Fruit fly (Drosophila melanogaster) whole organism, embryonic: ENCODE results near the gene CG34310.

ENCODE experiments used
- Adf1 ChIP-seq: fragments of 200-800 bp; sonication (Bioruptor generic); IDR thresholded peaks from 2 replicates; pipeline ENCODE4 v1.3.6; 2022; ENCODE audit warnings: missing biosample characterization, missing genetic modification characterization
- CG10959 ChIP-seq: fragments of 200-800 bp; sonication (Bioruptor generic); IDR thresholded peaks from 2 replicates; pipeline ENCODE4 v1.3.6; 2022; ENCODE audit warnings: missing biosample characterization, missing genetic modification characterization
- CG11695 ChIP-seq: fragments of 200-800 bp; sonication (Bioruptor generic); IDR thresholded peaks from 3 replicates; pipeline ENCODE4 v1.3.6; 2022; ENCODE audit warnings: missing biosample characterization, missing genetic modification characterization
- CG12769 ChIP-seq: fragments of 200-800 bp; sonication (Bioruptor generic); optimal IDR thresholded peaks from 2 replicates; lab custom pipeline; 2019; ENCODE audit warnings: missing biosample characterization, mild to moderate bottlenecking, missing genetic modification characterization, moderate library complexity
- CG13775 ChIP-seq: fragments of 200-800 bp; sonication (Bioruptor generic); optimal IDR thresholded peaks from 3 replicates; lab custom pipeline; 2017; ENCODE audit warnings: missing biosample characterization, mild to moderate bottlenecking, missing genetic modification characterization
- CG14014 ChIP-seq: fragments of 200-800 bp; sonication (Bioruptor generic); IDR thresholded peaks from 2 replicates; pipeline ENCODE4 v1.3.6; 2022; ENCODE audit warnings: missing biosample characterization, missing genetic modification characterization
- CG14050 ChIP-seq: fragments of 200-800 bp; sonication (Bioruptor generic); IDR thresholded peaks from 3 replicates; pipeline ENCODE4 v1.3.6; 2022; ENCODE audit warnings: missing biosample characterization, missing genetic modification characterization
- CG15011 ChIP-seq: fragments of 200-800 bp; sonication (Bioruptor generic); optimal IDR thresholded peaks from 3 replicates; lab custom pipeline; 2018; ENCODE audit warnings: missing biosample characterization, mild to moderate bottlenecking, missing genetic modification characterization
- CG15514 ChIP-seq: fragments of 200-800 bp; sonication (Bioruptor generic); optimal IDR thresholded peaks from 3 replicates; lab custom pipeline; 2017; ENCODE audit warnings: missing biosample characterization, missing genetic modification characterization, mild to moderate bottlenecking, moderate library complexity, missing genetic modification reagents
- CG1602 ChIP-seq: fragments of 200-800 bp; sonication (Bioruptor generic); optimal IDR thresholded peaks from 3 replicates; lab custom pipeline; 2016; ENCODE audit warnings: missing biosample characterization, missing genetic modification characterization
- CG17359 ChIP-seq: fragments of 200-800 bp; sonication (Bioruptor generic); optimal IDR thresholded peaks from 3 replicates; lab custom pipeline; 2018; ENCODE audit warnings: missing biosample characterization, mild to moderate bottlenecking, missing genetic modification characterization, moderate library complexity
- CG17385 ChIP-seq: fragments of 200-800 bp; sonication (Bioruptor generic); optimal IDR thresholded peaks from 3 replicates; lab custom pipeline; 2018; ENCODE audit warnings: missing biosample characterization, mild to moderate bottlenecking, missing genetic modification characterization
- CG1792 ChIP-seq: fragments of 200-800 bp; sonication (Bioruptor generic); optimal IDR thresholded peaks from 2 replicates; lab custom pipeline; 2016; ENCODE audit warnings: missing biosample characterization, missing genetic modification characterization
- CG31224 ChIP-seq: fragments of 200-800 bp; sonication (Bioruptor generic); IDR thresholded peaks from 2 replicates; pipeline ENCODE4 v1.3.6; 2022; ENCODE audit warnings: missing biosample characterization, missing genetic modification characterization
- CG34422 ChIP-seq: fragments of 200-800 bp; sonication (Bioruptor generic); IDR thresholded peaks from 3 replicates; pipeline ENCODE4 v1.3.6; 2022; ENCODE audit warnings: missing biosample characterization, missing genetic modification characterization
- CG5180 ChIP-seq: fragments of 200-800 bp; sonication (Bioruptor generic); optimal IDR thresholded peaks from 3 replicates; lab custom pipeline; 2017; ENCODE audit warnings: missing biosample characterization, missing genetic modification characterization, mild to moderate bottlenecking, moderate library complexity, missing genetic modification reagents
- CG6175 ChIP-seq: fragments of 200-800 bp; sonication (Bioruptor generic); IDR thresholded peaks from 3 replicates; pipeline ENCODE4 v1.3.6; 2022; ENCODE audit warnings: missing biosample characterization, missing genetic modification characterization
- CG7556 ChIP-seq: fragments of 200-800 bp; sonication (Bioruptor generic); optimal IDR thresholded peaks from 2 replicates; lab custom pipeline; 2017; ENCODE audit warnings: missing biosample characterization, mild to moderate bottlenecking, missing genetic modification characterization
- CG7928 ChIP-seq: fragments of 200-800 bp; sonication (Bioruptor generic); optimal IDR thresholded peaks from 2 replicates; lab custom pipeline; 2017; ENCODE audit warnings: missing biosample characterization, mild to moderate bottlenecking, missing genetic modification characterization
- CG8359 ChIP-seq: fragments of 200-800 bp; sonication (Bioruptor generic); optimal IDR thresholded peaks from 2 replicates; lab custom pipeline; 2017; ENCODE audit warnings: missing biosample characterization, mild to moderate bottlenecking, missing genetic modification characterization, borderline replicate concordance
- CG9932 ChIP-seq: fragments of 200-800 bp; sonication (Bioruptor generic); IDR thresholded peaks from 2 replicates; pipeline ENCODE4 v1.3.6; 2022; ENCODE audit warnings: missing biosample characterization, missing genetic modification characterization
- H2.0 ChIP-seq: fragments of 200-800 bp; sonication (Bioruptor generic); IDR thresholded peaks from 2 replicates; pipeline ENCODE4 v1.3.6; 2022; ENCODE audit warnings: missing biosample characterization, missing genetic modification characterization
- Hmr ChIP-seq: fragments of 200-800 bp; sonication (Bioruptor generic); optimal IDR thresholded peaks from 3 replicates; lab custom pipeline; 2017; ENCODE audit warnings: mild to moderate bottlenecking, missing biosample characterization, missing genetic modification reagents, missing genetic modification characterization
- Hr78 ChIP-seq, 2 experiments: fragments of 200-800 bp in 1 of 2; fragments of >200 bp in 1 of 2; sonication (Bioruptor generic) in 1 of 2; optimal IDR thresholded peaks; 2 replicates each; lab custom pipeline; 2017 to 2019; ENCODE audit warnings: missing biosample characterization in 2 of 2, missing genetic modification characterization in 2 of 2, mild to moderate bottlenecking in 1 of 2, moderate library complexity in 1 of 2
- Mad ChIP-seq: fragments of 200-800 bp; sonication (Bioruptor generic); optimal IDR thresholded peaks from 2 replicates; lab custom pipeline; 2016; ENCODE audit warnings: missing biosample characterization, missing genetic modification characterization
- Oaz ChIP-seq: fragments of 200-800 bp; sonication (Bioruptor generic); IDR thresholded peaks from 2 replicates; pipeline ENCODE4 v1.3.6; 2022; ENCODE audit warnings: missing biosample characterization, missing genetic modification characterization
- Oli ChIP-seq: fragments of 200-800 bp; sonication (Bioruptor generic); optimal IDR thresholded peaks from 2 replicates; lab custom pipeline; 2018; ENCODE audit warnings: missing biosample characterization, mild to moderate bottlenecking, missing genetic modification characterization, moderate library complexity
- Pdp1 ChIP-seq, 2 experiments: fragments of 200-800 bp; sonication (Bioruptor generic); optimal IDR thresholded peaks; 3 replicates each; lab custom pipeline; 2016; ENCODE audit warnings: missing biosample characterization in 2 of 2, missing genetic modification characterization in 2 of 2, mild to moderate bottlenecking in 1 of 2, moderate library complexity in 1 of 2
- Trl ChIP-seq, 3 experiments: fragments of >200 bp in 2 of 3; fragments of 200-800 bp in 1 of 3; sonication (Bioruptor generic) in 1 of 3; optimal IDR thresholded peaks; 2 replicates in 1 of 3; 3 replicates in 2 of 3; lab custom pipeline; 2016 to 2017; ENCODE audit warnings: missing biosample characterization in 1 of 3, missing genetic modification characterization in 1 of 3
- br ChIP-seq: fragments of >200 bp; optimal IDR thresholded peaks from 2 replicates; lab custom pipeline; 2017
- chinmo ChIP-seq: fragments of 200-800 bp; sonication (Bioruptor generic); IDR thresholded peaks from 4 replicates; pipeline ENCODE4 v1.3.6; 2022; ENCODE audit warnings: missing biosample characterization, missing genetic modification characterization; ENCODE audit not compliant: partially characterized antibody
- ci ChIP-seq: fragments of 200-800 bp; sonication (Bioruptor generic); IDR thresholded peaks from 3 replicates; pipeline ENCODE4 v1.3.6; 2022; ENCODE audit warnings: missing biosample characterization, missing genetic modification characterization
- da ChIP-seq: fragments of 200-800 bp; sonication (Bioruptor generic); optimal IDR thresholded peaks from 2 replicates; lab custom pipeline; 2016; ENCODE audit warnings: missing biosample characterization, missing genetic modification characterization
- ewg ChIP-seq: fragments of 200-800 bp; sonication (Bioruptor generic); optimal IDR thresholded peaks from 3 replicates; lab custom pipeline; 2017; ENCODE audit warnings: mild to moderate bottlenecking, missing biosample characterization, missing genetic modification reagents, missing genetic modification characterization
- gem ChIP-seq: fragments of 200-800 bp; sonication (Bioruptor generic); optimal IDR thresholded peaks from 2 replicates; lab custom pipeline; 2019; ENCODE audit warnings: missing biosample characterization, mild to moderate bottlenecking, missing genetic modification characterization, moderate library complexity
- gfzf ChIP-seq: fragments of 200-800 bp; sonication (Bioruptor generic); optimal IDR thresholded peaks from 2 replicates; lab custom pipeline; 2016; ENCODE audit warnings: missing biosample characterization, mild to moderate bottlenecking, missing genetic modification characterization, moderate library complexity
- kah ChIP-seq: fragments of 200-800 bp; sonication (Bioruptor generic); optimal IDR thresholded peaks from 2 replicates; lab custom pipeline; 2018; ENCODE audit warnings: missing biosample characterization, mild to moderate bottlenecking, missing genetic modification characterization
- knrl ChIP-seq: fragments of 200-800 bp; sonication (Bioruptor generic); IDR thresholded peaks from 3 replicates; pipeline ENCODE4 v1.3.6; 2022; ENCODE audit warnings: missing biosample characterization, missing genetic modification characterization; ENCODE audit not compliant: partially characterized antibody
- nerfin-1 ChIP-seq: fragments of 200-800 bp; sonication (Bioruptor generic); optimal IDR thresholded peaks from 3 replicates; lab custom pipeline; 2019; ENCODE audit warnings: missing biosample characterization, mild to moderate bottlenecking, missing genetic modification characterization, moderate library complexity
- org-1 ChIP-seq: fragments of 200-800 bp; sonication (Bioruptor generic); optimal IDR thresholded peaks from 2 replicates; lab custom pipeline; 2017; ENCODE audit warnings: missing biosample characterization, missing genetic modification characterization
- otp ChIP-seq: fragments of 200-800 bp; sonication (Bioruptor generic); IDR thresholded peaks from 3 replicates; pipeline ENCODE4, ENCODE4 v1.3.6; 2022; ENCODE audit warnings: missing biosample characterization, missing genetic modification characterization
- pan ChIP-seq, 4 experiments: fragments of >200 bp in 3 of 4; fragments of 200-800 bp in 1 of 4; sonication (Bioruptor generic) in 1 of 4; optimal IDR thresholded peaks in 3 of 4; IDR thresholded peaks in 1 of 4; 2 replicates each; pipeline versions ENCODE4 v1.3.6 to Lab custom; 2017 to 2022; ENCODE audit warnings: missing biosample characterization in 2 of 4, missing genetic modification characterization in 2 of 4, mixed read lengths in 1 of 4
- scrt ChIP-seq: fragments of 200-800 bp; sonication (Bioruptor generic); optimal IDR thresholded peaks from 2 replicates; lab custom pipeline; 2018; ENCODE audit warnings: missing biosample characterization, mild to moderate bottlenecking, missing genetic modification characterization, moderate library complexity
- slbo ChIP-seq: fragments of 200-800 bp; sonication (Bioruptor generic); IDR thresholded peaks from 2 replicates; pipeline ENCODE4 v1.3.6; 2022; ENCODE audit warnings: missing biosample characterization, missing genetic modification characterization
- sna ChIP-seq: fragments of 200-800 bp; sonication (Bioruptor generic); IDR thresholded peaks from 2 replicates; pipeline ENCODE4 v1.3.6; 2022; ENCODE audit warnings: missing biosample characterization, missing genetic modification characterization; ENCODE audit not compliant: partially characterized antibody
- sr ChIP-seq: fragments of 200-800 bp; sonication (Bioruptor generic); IDR thresholded peaks from 3 replicates; pipeline ENCODE4 v1.3.6; 2022; ENCODE audit warnings: missing biosample characterization, missing genetic modification characterization

The CG34310 gene

dm6 chr2L:6701409-6702199, 38.1 kb downstream of the CG34310 start (continued):
- TF ChIP-seq Oli (tag; lab: Kevin White, UChicago) (peak; percentile 2), CG7556 (no peak), CG15011 (GFP tag; lab: Kevin White, UChicago) (no peak), gem (tag; lab: Kevin White, UChicago) (peak; percentile 37), pan (optimal IDR thresholded peaks at IDR 0.05; lab: Kevin White, UChicago) (no peak), pan (GFP tag; optimal IDR thresholded peaks at IDR 0.05 in 1 of 2, IDR thresholded peaks at IDR 0.05 in 1 of 2) (no peak), org-1 (GFP tag; lab: Kevin White, UChicago) (no peak), CG17359 (tag; lab: Kevin White, UChicago) (peak; percentile 31), Pdp1 (GFP tag; optimal IDR thresholded peaks at IDR 0.05; lab: Kevin White, UChicago) (peak in 1 of 2 experiments; percentile 66), kah (GFP tag; lab: Kevin White, UChicago) (peak; percentile 93), CG7928 (no peak), da (no peak)

dm6 chr2L:6705081-6705480, 41.6 kb downstream of the CG34310 start:
- TF ChIP-seq CG14050 (GFP tag; lab: Robert Waterston, UW): no peak
- 0 out of 2 replicates have a peak, but pooled peaks have one; percentile 13 for TF ChIP-seq CG9932
- no peak for TF ChIP-seq slbo (GFP tag; lab: Robert Waterston, UW)
- peak; percentile 79 for TF ChIP-seq CG5180 (GFP tag; lab: Kevin White, UChicago)
- TF ChIP-seq CG11695 (GFP tag; lab: Robert Waterston, UW): no peak
- TF ChIP-seq Hmr: no peak
- TF ChIP-seq chinmo (GFP tag; lab: Robert Waterston, UW): 0 out of 4 replicates have a peak, but pooled peaks have one; percentile 48
- no peak for TF ChIP-seq CG15514 (GFP tag; lab: Kevin White, UChicago)
- no peak for TF ChIP-seq Hr78 (GFP tag; optimal IDR thresholded peaks at IDR 0.05; lab: Kevin White, UChicago)
- TF ChIP-seq nerfin-1 (tag; lab: Kevin White, UChicago): no peak
- TF ChIP-seq CG8359 (GFP tag; lab: Kevin White, UChicago): peak; percentile 99
- TF ChIP-seq CG1602: no peak
- peak; percentile 67; the same call in 1 of the 2 replicates for TF ChIP-seq Adf1 (GFP tag; lab: Robert Waterston, UW)
- peak; percentile 5; the same call in 1 of the 2 replicates for TF ChIP-seq CG14014 (GFP tag; lab: Robert Waterston, UW)
- TF ChIP-seq CG1792 (GFP tag; lab: Kevin White, UChicago): no peak
- TF ChIP-seq ci (GFP tag; lab: Robert Waterston, UW): no peak
- 0 out of 2 replicates have a peak, but pooled peaks have one; percentile 15 for TF ChIP-seq sna (GFP tag; lab: Robert Waterston, UW)
- TF ChIP-seq ewg (GFP tag; lab: Kevin White, UChicago): peak; percentile 22
- no peak for TF ChIP-seq gfzf (GFP tag; lab: Kevin White, UChicago)
- TF ChIP-seq CG10959 (GFP tag; lab: Robert Waterston, UW): no peak
- TF ChIP-seq knrl (GFP tag; lab: Robert Waterston, UW): 0 out of 3 replicates have a peak, but pooled peaks have one; percentile 15
- TF ChIP-seq CG12769: peak; percentile 16
- no peak for TF ChIP-seq Trl (optimal IDR thresholded peaks at IDR 0.05; lab: Kevin White, UChicago)
- no peak for TF ChIP-seq Trl (GFP tag; optimal IDR thresholded peaks at IDR 0.05; lab: Kevin White, UChicago)
- no peak for TF ChIP-seq scrt (GFP tag; lab: Kevin White, UChicago)
- TF ChIP-seq CG17385 (GFP tag; lab: Kevin White, UChicago): no peak
- no peak for TF ChIP-seq Oaz (GFP tag; lab: Robert Waterston, UW)
- 0 out of 3 replicates have a peak, but pooled peaks have one; percentile 26 for TF ChIP-seq CG6175
- TF ChIP-seq H2.0 (GFP tag; lab: Robert Waterston, UW): peak; percentile 28; the same call in 1 of the 2 replicates
- TF ChIP-seq CG31224 (GFP tag; lab: Robert Waterston, UW): no peak
- TF ChIP-seq CG34422 (GFP tag; lab: Robert Waterston, UW): no peak
- no peak for TF ChIP-seq CG7928
- no peak for TF ChIP-seq br
- TF ChIP-seq Mad (GFP tag; lab: Kevin White, UChicago): no peak
- no peak for TF ChIP-seq CG13775 (GFP tag; lab: Kevin White, UChicago)
- TF ChIP-seq otp (GFP tag; lab: Robert Waterston, UW): 0 out of 3 replicates have a peak, but pooled peaks have one; percentile 6
- peak; percentile 37; the same call in 1 of the 3 replicates for TF ChIP-seq sr (GFP tag; lab: Robert Waterston, UW)
